Fruit fly (Drosophila melanogaster): Measurements from ENCODE around the gene CG9117.

DNA sequence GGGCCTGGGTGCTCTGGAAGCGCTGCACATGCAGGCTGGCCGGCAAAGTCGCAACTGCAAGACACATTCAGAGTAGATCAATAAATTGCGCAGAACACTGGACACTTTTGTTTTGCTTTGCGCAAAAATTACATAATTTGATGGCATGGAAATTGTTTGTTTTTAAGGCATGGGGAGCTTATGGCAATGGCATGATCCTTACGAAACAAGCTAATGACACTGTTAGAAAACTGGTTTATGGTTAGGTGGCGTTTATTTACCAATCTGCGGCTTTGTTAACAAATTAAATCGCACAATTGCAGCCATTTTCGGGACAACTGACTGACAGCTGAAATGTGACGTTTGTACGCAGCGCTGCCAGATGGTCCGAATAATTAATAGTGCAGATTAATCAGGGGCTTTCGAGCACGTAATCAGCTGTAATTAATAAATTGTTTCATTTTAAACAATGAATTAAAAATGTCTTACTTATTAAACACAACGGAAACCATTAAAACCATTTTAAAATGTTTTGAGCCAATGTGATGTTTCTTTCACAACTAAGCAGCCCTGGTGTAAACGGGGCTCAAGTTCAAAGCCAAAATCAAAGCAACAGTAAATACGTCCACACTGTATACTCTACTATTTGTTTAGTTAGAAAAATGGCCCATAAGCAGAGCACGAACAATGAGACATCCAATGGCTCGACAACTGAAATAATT, 24.8 kb upstream of the CG9117 start, which contains the start of the genes ND-51 and CG13994:
- peak; percentile 58 for TF ChIP-seq Hr83 (GFP tag; optimal IDR thresholded peaks at IDR 0.05; ENCODE audit: poor library complexity, severe bottlenecking)
- TF ChIP-seq h (GFP tag; optimal IDR thresholded peaks at IDR 0.05) = peak; percentile 84
- TF ChIP-seq usp (GFP tag; optimal IDR thresholded peaks at IDR 0.05) = no peak
- TF ChIP-seq dl (GFP tag; optimal IDR thresholded peaks at IDR 0.05; ENCODE audit: insufficient read depth in 1 of 2, partially characterized antibody in 2 of 2) = no peak
- TF ChIP-seq lola (GFP tag; optimal IDR thresholded peaks at IDR 0.05) = no peak
- no peak for TF ChIP-seq sage (GFP tag; optimal IDR thresholded peaks at IDR 0.05)
- peak; percentile 63 for TF ChIP-seq N (GFP tag; optimal IDR thresholded peaks at IDR 0.05)
- no peak for TF ChIP-seq Abd-B (GFP tag; optimal IDR thresholded peaks at IDR 0.05)
- no peak for TF ChIP-seq pan (optimal IDR thresholded peaks at IDR 0.05)
